Worm (Caenorhabditis elegans) whole organism, young adult: Measurements from ENCODE around the gene str-23.
A peak's percentile ranks its signal among the peaks of the same experiment; 100 is the strongest.
"Not testable (repeated sequence)": the region's sequence is repeated elsewhere in the genome, so short reads cannot be mapped to it uniquely, and the experiment has no call there.

Experiments used
- B0336.3 ChIP-seq: fragments of 200-800 bp; sonication (Bioruptor generic); IDR thresholded peaks from 2 replicates; pipeline ENCODE4 v1.3.6; 2022; ENCODE audit warnings: missing genetic modification characterization, missing compliant biosample characterization
- C06A6.2 ChIP-seq: fragments of 200-800 bp; sonication (Bioruptor generic); conservative IDR thresholded peaks from 2 replicates; pipeline ENCODE4 v1.3.6; 2022; ENCODE audit warnings: missing genetic modification characterization, missing compliant biosample characterization
- D2030.7 ChIP-seq: fragments of 200-800 bp; sonication (Bioruptor generic); IDR thresholded peaks from 2 replicates; pipeline ENCODE4 v1.3.6; 2022; ENCODE audit warnings: missing genetic modification reagents, missing genetic modification characterization, missing compliant biosample characterization
- F10E7.11 ChIP-seq: sonication (generic microtip); optimal IDR thresholded peaks from 2 replicates; lab custom pipeline; 2017; ENCODE audit warnings: mild to moderate bottlenecking, missing genetic modification characterization, moderate library complexity, missing compliant biosample characterization
- F33H1.4 ChIP-seq: fragments of 200-800 bp; sonication (Bioruptor generic); IDR thresholded peaks from 2 replicates; pipeline ENCODE4 v1.3.6; 2022; ENCODE audit warnings: missing genetic modification reagents, missing genetic modification characterization, missing compliant biosample characterization
- F39B2.1 ChIP-seq: fragments of 200-800 bp; sonication (Bioruptor generic); IDR thresholded peaks from 2 replicates; pipeline ENCODE4 v1.3.6; 2022; ENCODE audit warnings: missing genetic modification reagents, missing genetic modification characterization, missing compliant biosample characterization
- K12H6.12 ChIP-seq: fragments of 200-800 bp; sonication (Bioruptor generic); optimal IDR thresholded peaks from 2 replicates; lab custom pipeline; 2018; ENCODE audit warnings: mild to moderate bottlenecking, missing genetic modification characterization, missing compliant biosample characterization
- ZK185.1 ChIP-seq: sonication (generic microtip); optimal IDR thresholded peaks from 2 replicates; lab custom pipeline; 2016; ENCODE audit warnings: mild to moderate bottlenecking, missing genetic modification characterization, missing compliant biosample characterization; ENCODE audit not compliant: poor library complexity, severe bottlenecking
- attf-3 ChIP-seq: fragments of 200-800 bp; sonication (Bioruptor generic); conservative IDR thresholded peaks from 2 replicates; pipeline ENCODE4 v1.3.6; 2022; ENCODE audit warnings: missing genetic modification reagents, missing genetic modification characterization, missing compliant biosample characterization
- attf-5 ChIP-seq: fragments of 200-800 bp; sonication (Bioruptor generic); optimal IDR thresholded peaks from 2 replicates; lab custom pipeline; 2018; ENCODE audit warnings: mild to moderate bottlenecking, missing genetic modification characterization, missing compliant biosample characterization
- attf-6 ChIP-seq: fragments of 200-800 bp; sonication (Bioruptor generic); IDR thresholded peaks from 2 replicates; pipeline ENCODE4 v1.3.6; 2022; ENCODE audit warnings: missing genetic modification reagents, missing genetic modification characterization, missing compliant biosample characterization
- cebp-1 ChIP-seq, 2 experiments: fragments of 200-800 bp in 1 of 2; sonication (Bioruptor generic) in 1 of 2; sonication (generic microtip) in 1 of 2; IDR thresholded peaks in 1 of 2; optimal IDR thresholded peaks in 1 of 2; 2 replicates each; pipeline versions ENCODE4 v1.3.6 to Lab custom; 2017 to 2022; ENCODE audit warnings: missing compliant biosample characterization in 2 of 2, missing genetic modification characterization in 2 of 2, mild to moderate bottlenecking in 1 of 2, missing genetic modification reagents in 1 of 2, moderate library complexity in 1 of 2
- ceh-58 ChIP-seq: fragments of 200-800 bp; sonication (Bioruptor generic); IDR thresholded peaks from 2 replicates; pipeline ENCODE4 v1.3.6; 2022; ENCODE audit warnings: missing genetic modification characterization, missing compliant biosample characterization
- ceh-91 ChIP-seq: fragments of 200-800 bp; sonication (Bioruptor generic); IDR thresholded peaks from 2 replicates; pipeline ENCODE4 v1.3.6; 2022; ENCODE audit warnings: missing genetic modification reagents, missing genetic modification characterization, missing compliant biosample characterization
- chd-7 ChIP-seq: sonication (generic microtip); optimal IDR thresholded peaks from 2 replicates; lab custom pipeline; 2016; ENCODE audit warnings: mild to moderate bottlenecking, missing genetic modification characterization, moderate library complexity, missing compliant biosample characterization
- egl-44 ChIP-seq: fragments of 200-800 bp; sonication (Bioruptor generic); IDR thresholded peaks from 2 replicates; pipeline ENCODE4 v1.3.6; 2022; ENCODE audit warnings: missing genetic modification reagents, missing genetic modification characterization, missing compliant biosample characterization
- ekl-4 ChIP-seq: fragments of 200-800 bp; sonication (Bioruptor generic); IDR thresholded peaks from 2 replicates; pipeline ENCODE4 v1.3.6; 2022; ENCODE audit warnings: missing genetic modification reagents, missing genetic modification characterization, missing compliant biosample characterization
- gei-17 ChIP-seq: fragments of 200-800 bp; sonication (Bioruptor generic); optimal IDR thresholded peaks from 2 replicates; lab custom pipeline; 2018; ENCODE audit warnings: mild to moderate bottlenecking, missing genetic modification characterization, missing compliant biosample characterization
- hlh-12 ChIP-seq: sonication (generic microtip); optimal IDR thresholded peaks from 2 replicates; lab custom pipeline; 2016; ENCODE audit warnings: missing genetic modification characterization, missing compliant biosample characterization
- hsf-1 ChIP-seq: fragments of 200-800 bp; sonication (Bioruptor generic); IDR thresholded peaks from 2 replicates; pipeline ENCODE4 v1.3.6; 2022; ENCODE audit warnings: missing genetic modification reagents, missing genetic modification characterization, missing compliant biosample characterization
- mxl-1 ChIP-seq: sonication (generic microtip); optimal IDR thresholded peaks from 2 replicates; lab custom pipeline; 2016; ENCODE audit warnings: missing genetic modification characterization, missing compliant biosample characterization
- nfya-2 ChIP-seq: fragments of 200-800 bp; sonication (Bioruptor generic); IDR thresholded peaks from 2 replicates; pipeline ENCODE4 v1.3.6; 2022; ENCODE audit warnings: missing genetic modification reagents, missing genetic modification characterization, missing compliant biosample characterization
- nhr-179 ChIP-seq: sonication (generic microtip); optimal IDR thresholded peaks from 2 replicates; lab custom pipeline; 2016; ENCODE audit warnings: mild to moderate bottlenecking, missing genetic modification characterization, missing compliant biosample characterization
- nhr-80 ChIP-seq: sonication (generic microtip); optimal IDR thresholded peaks from 2 replicates; lab custom pipeline; 2016; ENCODE audit warnings: missing genetic modification characterization, missing compliant biosample characterization
- rcor-1 ChIP-seq: fragments of 200-800 bp; sonication (Bioruptor generic); IDR thresholded peaks from 2 replicates; pipeline ENCODE4 v1.3.6; 2022; ENCODE audit warnings: missing genetic modification reagents, missing genetic modification characterization, missing compliant biosample characterization
- rpc-1 ChIP-seq, 2 experiments: fragments of 150-350 bp in 1 of 2; sonication (generic microtip) in 1 of 2; optimal IDR thresholded peaks; 2 replicates each; lab custom pipeline; 2014 to 2018; ENCODE audit warnings: missing biosample characterization in 1 of 2, missing genetic modification characterization in 1 of 2, missing genetic modification reagents in 1 of 2, missing genotype in 1 of 2

Gene str-23

DNA sequence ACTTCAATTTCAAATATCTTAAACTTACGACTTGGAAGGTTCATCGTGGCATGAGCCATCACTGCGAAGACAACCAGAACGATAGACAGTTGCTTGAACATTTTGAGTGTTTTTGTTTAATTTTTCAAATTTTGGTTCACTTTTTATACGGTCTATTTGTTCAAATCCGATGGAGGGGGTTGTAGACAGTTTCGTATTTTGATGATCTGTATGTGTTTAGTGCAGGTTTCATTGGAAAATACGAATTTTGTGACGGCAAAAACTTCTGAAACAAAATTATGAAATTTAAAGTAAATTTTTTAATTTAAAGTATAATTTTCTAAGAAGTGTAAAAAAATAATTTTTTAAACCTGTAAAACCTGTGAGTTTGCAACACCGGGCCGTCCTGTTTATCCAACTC, 1.5 kb upstream of the str-23 start, which contains the start of gene C55A1.4:
Gene C55A1.4 (minus strand): TSS at position 101 of the 400 bp plus-strand sequence.
- not testable (repeated sequence) for TF ChIP-seq nhr-179 (tag; lab: Kevin White, UChicago); nfya-2 (GFP tag; lab: Robert Waterston, UW); hsf-1 (GFP tag; lab: Robert Waterston, UW)

DNA sequence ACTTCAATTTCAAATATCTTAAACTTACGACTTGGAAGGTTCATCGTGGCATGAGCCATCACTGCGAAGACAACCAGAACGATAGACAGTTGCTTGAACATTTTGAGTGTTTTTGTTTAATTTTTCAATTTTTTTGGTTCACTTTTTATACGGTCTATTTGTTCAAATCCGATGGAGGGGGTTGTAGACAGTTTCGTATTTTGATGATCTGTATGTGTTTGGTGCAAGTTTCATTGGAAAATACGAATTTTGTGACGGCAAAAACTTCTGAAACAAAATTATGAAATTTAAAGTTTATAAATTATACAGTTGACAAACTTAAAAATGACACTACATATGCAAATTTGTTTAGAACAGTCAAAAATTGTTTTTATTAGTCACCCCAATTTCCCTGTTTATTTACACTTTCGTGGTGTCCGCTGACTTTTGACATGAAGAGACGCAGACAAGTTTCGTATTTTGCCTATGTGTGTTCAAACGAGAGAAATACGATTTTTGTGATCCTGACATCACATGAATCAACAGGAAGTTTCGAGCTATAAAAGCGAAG, 2.9 kb downstream of the str-23 start, which contains the start of the genes C55A1.7 and C55A1.6:
Gene C55A1.7 (minus strand): TSS at position 101 of the 550 bp plus-strand sequence.
Gene C55A1.6 (plus strand): TSS at position 500 of the 550 bp plus-strand sequence.
- not testable (repeated sequence) for TF ChIP-seq gei-17; rcor-1; nfya-2 (GFP tag; lab: Robert Waterston, UW)

DNA sequence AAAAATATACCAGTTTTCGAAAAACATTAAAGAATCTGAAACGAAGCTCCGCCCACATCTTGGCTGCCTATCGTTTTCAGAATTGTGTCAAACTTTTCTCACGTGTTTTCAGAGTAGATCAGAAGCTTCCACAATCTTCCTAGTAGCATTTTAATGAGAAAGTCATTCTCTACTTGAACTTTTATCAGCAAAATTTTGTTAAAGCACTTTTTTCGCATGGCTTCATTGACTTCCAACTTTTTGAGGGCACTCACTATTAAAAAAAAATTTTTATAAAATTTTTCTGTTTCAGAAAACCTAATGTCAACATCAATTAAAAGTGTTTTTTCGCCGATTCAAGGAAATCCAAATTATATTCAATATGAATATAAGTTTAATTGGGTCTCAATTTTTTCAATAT, 5.5 kb downstream of the str-23 start, which contains the start of gene sru-42:
Gene sru-42 (plus strand): TSS at position 301 of the 400 bp plus-strand sequence.
- TF ChIP-seq F10E7.11, result no peak
- TF ChIP-seq C06A6.2 (GFP tag; lab: Robert Waterston, UW), result no peak
- no peak for TF ChIP-seq F39B2.1
- TF ChIP-seq B0336.3, result no peak
- no peak for TF ChIP-seq K12H6.12
- TF ChIP-seq ceh-58 (GFP tag; lab: Robert Waterston, UW), result no peak
- TF ChIP-seq gei-17, result no peak
- no peak for TF ChIP-seq ZK185.1 (tag; lab: Kevin White, UChicago)
- no peak for TF ChIP-seq hlh-12 (tag; lab: Kevin White, UChicago)
- TF ChIP-seq mxl-1 (tag; lab: Kevin White, UChicago), result no peak
- no peak for TF ChIP-seq rpc-1 (optimal IDR thresholded peaks at IDR 0.05; lab: Kevin White, UChicago)
- no peak for TF ChIP-seq rpc-1 (tag; optimal IDR thresholded peaks at IDR 0.05; lab: Kevin White, UChicago)
- TF ChIP-seq F33H1.4 (GFP tag; lab: Robert Waterston, UW), result no peak
- no peak for TF ChIP-seq ceh-91 (GFP tag; lab: Robert Waterston, UW)

DNA sequence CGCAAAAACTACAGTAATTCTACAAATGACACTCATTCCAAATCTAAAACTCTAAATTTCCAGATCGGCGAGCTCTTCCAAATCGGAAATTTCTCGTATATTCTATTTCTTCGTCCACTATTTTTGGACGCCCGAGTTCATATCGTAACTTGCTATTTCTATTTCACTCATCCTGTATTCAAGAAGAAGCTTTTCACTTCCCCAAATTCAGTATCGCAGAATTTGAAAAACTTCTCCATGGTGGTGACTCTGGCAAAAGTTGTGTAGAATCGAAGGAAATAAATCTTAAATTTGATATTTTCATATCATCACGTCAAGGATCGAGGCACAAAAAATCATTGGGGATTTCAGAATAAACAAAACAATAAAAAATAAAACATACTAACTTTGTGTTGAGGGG, 7.5 kb downstream of the str-23 start:
- TF ChIP-seq attf-5 (GFP tag; lab: Kevin White, UChicago), result no peak
- peak; percentile 49; the same call in 1 of the 2 replicates for TF ChIP-seq ekl-4 (GFP tag; lab: Robert Waterston, UW)
- TF ChIP-seq attf-3 (GFP tag; lab: Robert Waterston, UW), result 0 out of 2 replicates have a peak, but pooled peaks have one; percentile 27
- TF ChIP-seq attf-6, result 0 out of 2 replicates have a peak, but pooled peaks have one; percentile 15
- no peak for TF ChIP-seq cebp-1 (GFP tag; IDR thresholded peaks at IDR 0.05; lab: Robert Waterston, UW)
- peak; percentile 42 for TF ChIP-seq cebp-1 (tag; optimal IDR thresholded peaks at IDR 0.05; lab: Kevin White, UChicago)

DNA sequence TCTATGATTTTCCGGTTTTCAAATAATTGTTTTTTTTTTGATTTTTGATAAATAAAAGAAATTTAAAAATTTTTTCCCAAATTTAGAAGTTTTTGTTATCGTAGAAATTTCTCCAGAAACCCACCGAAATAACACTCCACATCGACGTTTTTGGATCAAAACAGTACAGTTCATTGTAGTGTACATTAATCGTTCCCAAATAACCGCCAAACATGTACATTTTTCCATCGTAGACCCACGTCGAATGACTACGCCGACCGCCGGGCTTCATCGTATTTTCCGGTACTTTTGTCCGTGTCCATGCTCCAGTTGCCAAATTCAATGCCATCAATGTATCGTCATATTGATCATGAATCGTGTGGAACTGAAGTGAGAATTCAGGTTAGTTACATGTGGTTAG, 9.4 kb downstream of the str-23 start, which contains the start of gene F53E4.2:
Gene F53E4.2 (plus strand): TSS at position 301 of the 400 bp plus-strand sequence.
- TF ChIP-seq D2030.7 (GFP tag; lab: Robert Waterston, UW) (no peak), attf-3 (GFP tag; lab: Robert Waterston, UW) (no peak), egl-44 (GFP tag; lab: Robert Waterston, UW) (no peak), chd-7 (no peak)
- TF ChIP-seq, all 124 proteins: peak for 0

DNA sequence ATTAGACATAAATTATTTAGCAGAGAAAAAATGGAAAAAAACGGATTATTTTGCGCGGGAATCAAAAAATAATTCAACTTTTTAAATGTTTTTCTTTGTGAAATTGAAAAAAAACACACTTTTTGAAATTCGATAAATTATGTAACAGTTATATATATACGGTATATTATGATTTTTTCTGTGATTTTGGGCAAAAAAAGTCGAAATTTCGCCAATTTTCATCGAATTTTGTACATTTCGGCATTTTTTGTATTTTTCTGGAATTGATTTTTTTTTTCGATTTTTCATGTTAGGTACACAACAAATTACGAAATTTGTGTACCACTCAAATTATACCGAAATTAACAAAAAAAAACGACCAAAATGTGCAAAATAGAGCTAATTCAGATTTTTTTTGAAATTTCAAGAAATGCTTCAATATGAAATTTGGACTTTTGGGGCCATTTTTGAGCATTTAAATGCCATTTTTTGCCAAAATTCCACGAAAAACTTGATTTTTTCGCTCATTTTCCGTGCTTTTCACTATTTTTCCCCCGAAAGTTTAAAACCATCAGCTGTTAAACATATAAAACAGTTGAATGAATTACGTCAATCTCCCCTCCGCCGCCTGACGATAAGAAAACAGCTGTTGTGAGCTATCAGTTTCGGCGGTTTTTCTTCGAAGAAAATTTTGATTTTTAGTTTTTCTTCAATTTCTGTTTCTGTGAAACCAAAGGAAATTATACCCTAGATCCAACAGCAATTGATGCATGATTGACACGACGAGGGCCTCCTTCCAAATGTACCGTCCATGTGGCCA, 13.8 kb downstream of the str-23 start:
- TF ChIP-seq cebp-1 (GFP tag; IDR thresholded peaks at IDR 0.05; lab: Robert Waterston, UW) (no peak), cebp-1 (tag; optimal IDR thresholded peaks at IDR 0.05; lab: Kevin White, UChicago) (no peak), nhr-80 (tag; lab: Kevin White, UChicago) (peak; percentile 3)
